Fruit fly (Drosophila melanogaster): ENCODE results near the gene CG31975.

DNA sequence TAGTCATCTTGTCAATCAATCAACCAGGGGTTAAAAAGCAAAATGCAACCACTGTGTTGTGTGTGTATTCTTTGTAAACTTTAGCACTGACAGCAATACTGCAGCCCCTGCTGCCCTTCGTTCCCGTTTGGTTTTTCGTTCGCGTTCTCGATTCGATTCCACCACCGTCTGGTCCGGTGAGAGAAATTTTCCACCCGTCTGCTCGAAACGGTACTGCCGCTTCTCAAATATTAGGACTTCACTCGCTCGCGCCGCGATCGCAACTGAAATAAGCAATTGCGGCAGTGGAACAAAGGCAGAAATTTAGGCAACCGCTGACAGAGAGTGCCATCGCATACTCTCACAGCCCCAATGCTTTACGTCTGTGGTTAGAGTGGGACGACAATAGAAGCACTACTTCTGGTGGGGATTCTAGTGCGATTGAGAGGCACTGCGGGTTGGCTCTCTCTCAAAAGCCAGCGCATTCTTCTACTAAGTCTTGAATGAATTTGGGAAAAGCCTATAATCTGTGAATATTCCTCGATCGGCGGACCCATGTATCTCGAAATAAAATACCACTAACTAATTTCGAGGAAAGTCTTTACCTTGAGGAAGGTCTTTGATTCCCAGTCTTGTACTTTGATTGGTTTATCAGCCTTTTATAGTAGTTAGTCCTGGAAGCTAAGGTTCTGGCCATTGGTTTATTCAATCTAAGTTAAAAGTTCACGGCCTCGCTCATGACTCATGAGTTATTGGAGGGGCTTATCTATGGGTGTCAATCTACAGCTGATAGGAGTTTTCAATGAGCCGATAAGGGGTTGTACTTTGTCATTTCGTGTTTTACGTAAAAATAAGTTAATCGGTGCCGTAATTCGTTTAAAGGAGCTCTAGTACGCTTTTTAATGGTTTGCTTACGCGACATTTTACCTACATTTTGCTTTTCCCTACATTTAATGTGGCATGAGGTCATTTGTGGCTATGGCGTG lies 11.5 kb downstream of the CG31975 start:
- TF ChIP-seq EcR (GFP tag; optimal IDR thresholded peaks at IDR 0.05) (no peak), usp (GFP tag; optimal IDR thresholded peaks at IDR 0.05) (no peak)
